Fruit fly (Drosophila melanogaster) whole organism, embryonic: ENCODE results near the gene bnl.

Source experiments
- Ada2b ChIP-seq: fragments of 200-800 bp; sonication (Bioruptor generic); IDR thresholded peaks from 2 replicates; pipeline ENCODE4 v1.3.6; 2022; ENCODE audit warnings: missing biosample characterization, missing genetic modification characterization
- Atf-2 ChIP-seq: fragments of 200-800 bp; sonication (Bioruptor generic); optimal IDR thresholded peaks from 2 replicates; lab custom pipeline; 2016; ENCODE audit warnings: missing biosample characterization, missing genetic modification characterization
- Bgb ChIP-seq: fragments of 200-800 bp; sonication (Bioruptor generic); IDR thresholded peaks from 2 replicates; pipeline ENCODE4 v1.3.6; 2022; ENCODE audit warnings: missing biosample characterization, missing genetic modification characterization; ENCODE audit not compliant: partially characterized antibody
- CG10654 ChIP-seq: fragments of 200-800 bp; sonication (Bioruptor generic); optimal IDR thresholded peaks from 2 replicates; lab custom pipeline; 2016; ENCODE audit warnings: missing biosample characterization, missing genetic modification characterization
- CG11723 ChIP-seq: fragments of 200-800 bp; sonication (Bioruptor generic); optimal IDR thresholded peaks from 2 replicates; lab custom pipeline; 2017; ENCODE audit warnings: missing biosample characterization, mild to moderate bottlenecking, missing genetic modification characterization
- CG12155 ChIP-seq: fragments of 200-800 bp; sonication (Bioruptor generic); optimal IDR thresholded peaks from 3 replicates; lab custom pipeline; 2016; ENCODE audit warnings: missing biosample characterization, missing genetic modification characterization
- CG12942 ChIP-seq: fragments of 200-800 bp; sonication (Bioruptor generic); optimal IDR thresholded peaks from 3 replicates; lab custom pipeline; 2016; ENCODE audit warnings: missing biosample characterization, missing genetic modification characterization
- CG1602 ChIP-seq: fragments of 200-800 bp; sonication (Bioruptor generic); optimal IDR thresholded peaks from 3 replicates; lab custom pipeline; 2016; ENCODE audit warnings: missing biosample characterization, missing genetic modification characterization
- CG17361 ChIP-seq: fragments of 200-800 bp; sonication (Bioruptor generic); IDR thresholded peaks from 3 replicates; pipeline ENCODE4 v1.3.6; 2022; ENCODE audit warnings: missing biosample characterization, missing genetic modification characterization
- CG18262 ChIP-seq: fragments of 200-800 bp; optimal IDR thresholded peaks from 3 replicates; lab custom pipeline; 2019; ENCODE audit warnings: missing biosample characterization, mild to moderate bottlenecking, missing genetic modification characterization, moderate library complexity
- CG31365 ChIP-seq: fragments of 200-800 bp; sonication (Bioruptor generic); optimal IDR thresholded peaks from 2 replicates; lab custom pipeline; 2018; ENCODE audit warnings: missing biosample characterization, mild to moderate bottlenecking, missing genetic modification characterization
- CG3281 ChIP-seq: fragments of 200-800 bp; sonication (Bioruptor generic); optimal IDR thresholded peaks from 3 replicates; lab custom pipeline; 2017; ENCODE audit warnings: missing biosample characterization, mild to moderate bottlenecking, missing genetic modification characterization
- CG6854 ChIP-seq: fragments of 200-800 bp; sonication (Bioruptor generic); optimal IDR thresholded peaks from 3 replicates; lab custom pipeline; 2017; ENCODE audit warnings: missing biosample characterization, mild to moderate bottlenecking, missing genetic modification characterization
- CG8290 ChIP-seq, 3 experiments: fragments of 200-800 bp; sonication (Bioruptor generic); optimal IDR thresholded peaks; 2 replicates each; lab custom pipeline; 2016 to 2019; ENCODE audit warnings: missing biosample characterization in 3 of 3, missing genetic modification characterization in 3 of 3, mild to moderate bottlenecking in 2 of 3, moderate library complexity in 1 of 3
- CG8388 ChIP-seq: fragments of 200-800 bp; sonication (Bioruptor generic); optimal IDR thresholded peaks from 2 replicates; lab custom pipeline; 2019; ENCODE audit warnings: missing biosample characterization, mild to moderate bottlenecking, missing genetic modification characterization, moderate library complexity
- CoRest ChIP-seq: fragments of 200-800 bp; sonication (Bioruptor generic); optimal IDR thresholded peaks from 3 replicates; lab custom pipeline; 2018; ENCODE audit warnings: missing biosample characterization, mild to moderate bottlenecking, missing genetic modification characterization, moderate library complexity
- CrebB ChIP-seq: fragments of 200-800 bp; sonication (Bioruptor generic); optimal IDR thresholded peaks from 3 replicates; lab custom pipeline; 2018; ENCODE audit warnings: missing biosample characterization, mild to moderate bottlenecking, missing genetic modification characterization
- Doc3 ChIP-seq: fragments of 200-800 bp; sonication (Bioruptor generic); IDR thresholded peaks from 3 replicates; pipeline ENCODE4 v1.3.6; 2022; ENCODE audit warnings: missing biosample characterization, missing genetic modification characterization; ENCODE audit not compliant: partially characterized antibody
- Fer1 ChIP-seq: fragments of 200-800 bp; sonication (Bioruptor generic); optimal IDR thresholded peaks from 2 replicates; lab custom pipeline; 2017; ENCODE audit warnings: missing biosample characterization, mild to moderate bottlenecking, missing genetic modification characterization
- Fer2 ChIP-seq: fragments of 200-800 bp; sonication (Bioruptor generic); optimal IDR thresholded peaks from 2 replicates; lab custom pipeline; 2018; ENCODE audit warnings: missing biosample characterization, mild to moderate bottlenecking, missing genetic modification characterization, moderate library complexity
- H15 ChIP-seq: fragments of 200-800 bp; sonication (Bioruptor generic); IDR thresholded peaks from 3 replicates; pipeline ENCODE4 v1.3.6; 2022; ENCODE audit warnings: missing biosample characterization, missing genetic modification characterization
- NK7.1 ChIP-seq: fragments of 200-800 bp; sonication (Bioruptor generic); optimal IDR thresholded peaks from 3 replicates; lab custom pipeline; 2016; ENCODE audit warnings: missing biosample characterization, missing genetic modification characterization
- Ravus ChIP-seq: fragments of 200-800 bp; sonication (Bioruptor generic); IDR thresholded peaks from 2 replicates; pipeline ENCODE4 v1.3.6; 2022; ENCODE audit warnings: missing biosample characterization, missing genetic modification characterization
- Rfx ChIP-seq: fragments of 200-800 bp; sonication (Bioruptor generic); IDR thresholded peaks from 2 replicates; pipeline ENCODE4 v1.3.6; 2022; ENCODE audit warnings: missing biosample characterization, missing genetic modification characterization
- az2 ChIP-seq: fragments of 200-800 bp; sonication (Bioruptor generic); optimal IDR thresholded peaks from 3 replicates; lab custom pipeline; 2016; ENCODE audit warnings: missing biosample characterization, missing genetic modification characterization
- bab2 ChIP-seq: fragments of 200-800 bp; sonication (Bioruptor generic); optimal IDR thresholded peaks from 2 replicates; lab custom pipeline; 2016; ENCODE audit warnings: missing biosample characterization, missing genetic modification characterization
- chinmo ChIP-seq: fragments of 200-800 bp; sonication (Bioruptor generic); IDR thresholded peaks from 4 replicates; pipeline ENCODE4 v1.3.6; 2022; ENCODE audit warnings: missing biosample characterization, missing genetic modification characterization; ENCODE audit not compliant: partially characterized antibody
- chn ChIP-seq: fragments of 200-800 bp; sonication (Bioruptor generic); optimal IDR thresholded peaks from 2 replicates; lab custom pipeline; 2016; ENCODE audit warnings: missing biosample characterization, missing genetic modification characterization
- ci ChIP-seq: fragments of 200-800 bp; sonication (Bioruptor generic); IDR thresholded peaks from 3 replicates; pipeline ENCODE4 v1.3.6; 2022; ENCODE audit warnings: missing biosample characterization, missing genetic modification characterization
- dmrt99B ChIP-seq: fragments of 200-800 bp; sonication (Bioruptor generic); optimal IDR thresholded peaks from 2 replicates; lab custom pipeline; 2018; ENCODE audit warnings: missing biosample characterization, mild to moderate bottlenecking, missing genetic modification characterization, moderate library complexity
- dysf ChIP-seq: fragments of 200-800 bp; sonication (Bioruptor generic); IDR thresholded peaks from 3 replicates; pipeline ENCODE4 v1.3.6; 2022; ENCODE audit warnings: missing biosample characterization, missing genetic modification characterization
- fd3F ChIP-seq: fragments of 200-800 bp; sonication (Bioruptor generic); optimal IDR thresholded peaks from 2 replicates; lab custom pipeline; 2018; ENCODE audit warnings: missing biosample characterization, mild to moderate bottlenecking, missing genetic modification characterization, moderate library complexity
- gem ChIP-seq: fragments of 200-800 bp; sonication (Bioruptor generic); optimal IDR thresholded peaks from 2 replicates; lab custom pipeline; 2019; ENCODE audit warnings: missing biosample characterization, mild to moderate bottlenecking, missing genetic modification characterization, moderate library complexity
- gro ChIP-seq: fragments of 200-800 bp; sonication (Bioruptor generic); optimal IDR thresholded peaks from 2 replicates; lab custom pipeline; 2016; ENCODE audit warnings: missing biosample characterization, missing genetic modification characterization
- ham ChIP-seq: fragments of 200-800 bp; sonication (Bioruptor generic); IDR thresholded peaks from 2 replicates; pipeline ENCODE4 v1.3.6; 2022; ENCODE audit warnings: missing biosample characterization, missing genetic modification characterization
- hkb ChIP-seq, 2 experiments: fragments of 200-800 bp in 1 of 2; fragments of >200 bp in 1 of 2; sonication (Bioruptor generic) in 1 of 2; IDR thresholded peaks in 1 of 2; optimal IDR thresholded peaks in 1 of 2; 2 replicates each; pipeline versions ENCODE4 v1.3.6 to Lab custom; 2017 to 2022; ENCODE audit warnings: missing biosample characterization in 1 of 2, missing genetic modification characterization in 1 of 2
- kah ChIP-seq: fragments of 200-800 bp; sonication (Bioruptor generic); optimal IDR thresholded peaks from 2 replicates; lab custom pipeline; 2018; ENCODE audit warnings: missing biosample characterization, mild to moderate bottlenecking, missing genetic modification characterization
- lov ChIP-seq, 2 experiments: fragments of 200-800 bp in 1 of 2; fragments of >200 bp in 1 of 2; sonication (Bioruptor generic) in 1 of 2; IDR thresholded peaks in 1 of 2; optimal IDR thresholded peaks in 1 of 2; 2 replicates in 1 of 2; 3 replicates in 1 of 2; pipeline versions ENCODE4 v1.3.6 to Lab custom; 2017 to 2022; ENCODE audit warnings: missing biosample characterization in 1 of 2, missing genetic modification characterization in 1 of 2
- mirr ChIP-seq: fragments of 200-800 bp; sonication (Bioruptor generic); optimal IDR thresholded peaks from 3 replicates; lab custom pipeline; 2018; ENCODE audit warnings: missing biosample characterization, mild to moderate bottlenecking, missing genetic modification characterization
- org-1 ChIP-seq: fragments of 200-800 bp; sonication (Bioruptor generic); optimal IDR thresholded peaks from 2 replicates; lab custom pipeline; 2017; ENCODE audit warnings: missing biosample characterization, missing genetic modification characterization
- pan ChIP-seq, 4 experiments: fragments of >200 bp in 3 of 4; fragments of 200-800 bp in 1 of 4; sonication (Bioruptor generic) in 1 of 4; optimal IDR thresholded peaks in 3 of 4; IDR thresholded peaks in 1 of 4; 2 replicates each; pipeline versions ENCODE4 v1.3.6 to Lab custom; 2017 to 2022; ENCODE audit warnings: missing biosample characterization in 2 of 4, missing genetic modification characterization in 2 of 4, mixed read lengths in 1 of 4
- pb ChIP-seq: fragments of 200-800 bp; sonication (Bioruptor generic); optimal IDR thresholded peaks from 3 replicates; lab custom pipeline; 2016; ENCODE audit warnings: missing biosample characterization, missing genetic modification characterization
- slou ChIP-seq: fragments of 200-800 bp; sonication (Bioruptor generic); optimal IDR thresholded peaks from 3 replicates; lab custom pipeline; 2016; ENCODE audit warnings: missing biosample characterization, missing genetic modification characterization
- ssp ChIP-seq: fragments of 200-800 bp; sonication (Bioruptor generic); IDR thresholded peaks from 2 replicates; pipeline ENCODE4 v1.3.6; 2022; ENCODE audit warnings: missing biosample characterization, missing genetic modification characterization
- tin ChIP-seq: fragments of 200-800 bp; sonication (Bioruptor generic); optimal IDR thresholded peaks from 3 replicates; lab custom pipeline; 2016; ENCODE audit warnings: missing biosample characterization, missing genetic modification characterization
- trh ChIP-seq: fragments of 200-800 bp; sonication (Bioruptor generic); optimal IDR thresholded peaks from 2 replicates; lab custom pipeline; 2016; ENCODE audit warnings: missing biosample characterization, missing genetic modification characterization
- wdn ChIP-seq: fragments of 200-800 bp; sonication (Bioruptor generic); IDR thresholded peaks from 2 replicates; pipeline ENCODE4 v1.3.6; 2022; ENCODE audit warnings: missing biosample characterization, missing genetic modification characterization

Gene bnl

dm6 chr3R:19875118-19875887 lies 38.7 kb upstream of the bnl start, which contains the start of gene Mrp5 (continued):
- TF ChIP-seq CrebB (tag; lab: Kevin White, UChicago) (peak; percentile 21), Doc3 (GFP tag; lab: Robert Waterston, UW) (no peak), CG31365 (tag; lab: Kevin White, UChicago) (no peak), mirr (GFP tag; lab: Kevin White, UChicago) (peak; percentile 16), Bgb (GFP tag; lab: Robert Waterston, UW) (0 out of 2 replicates have a peak, but pooled peaks have one; percentile 36), CG10654 (GFP tag; lab: Kevin White, UChicago) (peak; percentile 14), ham (0 out of 2 replicates have a peak, but pooled peaks have one; percentile 35), fd3F (peak; percentile 9), CG8290 (GFP tag; optimal IDR thresholded peaks at IDR 0.05; lab: Kevin White, UChicago) (no peak), CG8290 (tag; optimal IDR thresholded peaks at IDR 0.05; lab: Kevin White, UChicago) (peak in 1 of 2 experiments; percentile 20), CG18262 (tag; lab: Kevin White, UChicago) (peak; percentile 31), org-1 (GFP tag; lab: Kevin White, UChicago) (peak; percentile 5), H15 (GFP tag; lab: Robert Waterston, UW) (peak; percentile 51; the same call in 1 of the 3 replicates), tin (GFP tag; lab: Kevin White, UChicago) (peak; percentile 32), CG12942 (GFP tag; lab: Kevin White, UChicago) (peak; percentile 23), dysf (GFP tag; lab: Robert Waterston, UW) (peak; percentile 52; the same call in 1 of the 3 replicates), CG8388 (GFP tag; lab: Kevin White, UChicago) (peak; percentile 98), chn (no peak), ssp (GFP tag; lab: Robert Waterston, UW) (peak; percentile 44), Rfx (GFP tag; lab: Robert Waterston, UW) (peak; percentile 77), CG1602 (GFP tag; lab: Kevin White, UChicago) (peak; percentile 37), Ravus (GFP tag; lab: Robert Waterston, UW) (no peak), trh (GFP tag; lab: Kevin White, UChicago) (no peak), CG11723 (GFP tag; lab: Kevin White, UChicago) (no peak), pb (no peak), CG3281 (GFP tag; lab: Kevin White, UChicago) (peak; percentile 26), Atf-2 (GFP tag; lab: Kevin White, UChicago) (no peak), ci (GFP tag; lab: Robert Waterston, UW) (peak; percentile 76), slou (GFP tag; lab: Kevin White, UChicago) (no peak), CG6854 (GFP tag; lab: Kevin White, UChicago) (peak; percentile 12), gro (GFP tag; lab: Kevin White, UChicago) (peak; percentile 24), Fer2 (tag; lab: Kevin White, UChicago) (peak; percentile 10), Fer1 (GFP tag; lab: Kevin White, UChicago) (peak; percentile 11), hkb (optimal IDR thresholded peaks at IDR 0.05; lab: Kevin White, UChicago) (no peak), hkb (GFP tag; IDR thresholded peaks at IDR 0.05; lab: Robert Waterston, UW) (peak; percentile 73), Ada2b (GFP tag; lab: Robert Waterston, UW) (peak; percentile 60), gem (tag; lab: Kevin White, UChicago) (peak; percentile 57), chinmo (no peak), wdn (GFP tag; lab: Robert Waterston, UW) (0 out of 2 replicates have a peak, but pooled peaks have one; percentile 28), bab2 (no peak), az2 (GFP tag; lab: Kevin White, UChicago) (peak; percentile 40), CoRest (peak; percentile 22), CG12155 (GFP tag; lab: Kevin White, UChicago) (peak; percentile 34), dmrt99B (tag; lab: Kevin White, UChicago) (peak; percentile 45), pan (optimal IDR thresholded peaks at IDR 0.05; lab: Kevin White, UChicago) (no peak), pan (GFP tag; optimal IDR thresholded peaks at IDR 0.05 in 1 of 2, IDR thresholded peaks at IDR 0.05 in 1 of 2) (peak in 1 of 2 experiments; percentile 62), lov (optimal IDR thresholded peaks at IDR 0.05; lab: Kevin White, UChicago) (no peak), lov (GFP tag; IDR thresholded peaks at IDR 0.05; lab: Robert Waterston, UW) (peak; percentile 22; the same call in 1 of the 3 replicates), kah (GFP tag; lab: Kevin White, UChicago) (peak; percentile 42), CG17361 (GFP tag; lab: Robert Waterston, UW) (peak; percentile 40; the same call in 1 of the 3 replicates), NK7.1 (peak; percentile 6)
